Worm (Caenorhabditis elegans): ENCODE measurements around the gene pudl-1.
A peak's percentile ranks its signal among the peaks of the same experiment; 100 is the strongest.

Gene pudl-1

DNA sequence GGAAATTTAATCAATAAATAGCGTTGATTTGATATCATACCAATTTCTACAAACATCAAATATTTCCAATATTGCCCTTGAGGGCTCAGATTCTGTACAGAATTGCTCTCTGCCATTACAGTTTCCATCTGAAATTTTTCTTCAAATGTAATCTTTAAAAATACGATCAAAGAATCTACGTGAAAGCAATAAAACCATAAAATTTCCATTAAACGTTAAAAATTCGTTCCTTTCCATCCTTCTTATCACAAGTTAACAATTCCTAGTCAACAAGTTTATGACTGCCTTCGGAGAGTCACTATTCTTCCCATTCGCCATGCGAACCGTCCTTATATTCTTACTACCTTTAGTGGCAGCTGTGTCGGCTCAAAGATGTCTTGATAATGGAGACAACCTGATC, 2.7 kb downstream of the pudl-1 start, which contains the start of gene clec-82:
TSS of gene clec-82 (plus strand) at position 301 of the 400 bp plus-strand sequence.
- TF ChIP-seq sea-2 (GFP tag; IDR thresholded peaks at IDR 0.05) (no peak), madf-10 (tag; optimal IDR thresholded peaks at IDR 0.05) (no peak), T26A5.8 (tag; optimal IDR thresholded peaks at IDR 0.05) (no peak), attf-5 (GFP tag; optimal IDR thresholded peaks at IDR 0.05) (no peak), rec-8 (tag; optimal IDR thresholded peaks at IDR 0.05) (no peak), ceh-91 (GFP tag; IDR thresholded peaks at IDR 0.05) (no peak), mel-28 (tag; optimal IDR thresholded peaks at IDR 0.05; ENCODE audit: borderline replicate concordance) (no peak), F37B4.10 (GFP tag; IDR thresholded peaks at IDR 0.05) (no peak), nhr-90 (tag; optimal IDR thresholded peaks at IDR 0.05) (no peak), ceh-27 (GFP tag; optimal IDR thresholded peaks at IDR 0.05) (no peak), chd-7 (tag; optimal IDR thresholded peaks at IDR 0.05) (no peak), K12H6.12 (tag; optimal IDR thresholded peaks at IDR 0.05) (no peak)

ce11 chrIV:2838308-2838707, 5.6 kb downstream of the pudl-1 start, which contains the start of gene Y54G2A.7:
TSS of gene Y54G2A.7 (plus strand) at chrIV:2838608.
- TF ChIP-seq dpl-1 (GFP tag; optimal IDR thresholded peaks at IDR 0.05) (no peak), nhr-80 (tag; optimal IDR thresholded peaks at IDR 0.05) (peak; percentile 13)

- TF ChIP-seq K11D2.4 (GFP tag; IDR thresholded peaks at IDR 0.05) (no peak), nhr-80 (tag; optimal IDR thresholded peaks at IDR 0.05) (peak; percentile 62)
Measured at ce11 chrIV:2841260-2841659, 8.6 kb downstream of the pudl-1 start, which contains the start of gene clec-83. TSS of gene clec-83 (minus strand) at chrIV:2841472.

ce11 chrIV:2842162-2842561, 9.5 kb downstream of the pudl-1 start, which contains the start of gene clec-84:
TSS of gene clec-84 (plus strand) at chrIV:2842462.
- TF ChIP-seq somi-1 (GFP tag; optimal IDR thresholded peaks at IDR 0.05) = no peak
- no peak for TF ChIP-seq die-1 (tag; optimal IDR thresholded peaks at IDR 0.05)
- TF ChIP-seq F22D6.2 (tag; optimal IDR thresholded peaks at IDR 0.05) = no peak
- no peak for TF ChIP-seq T26A5.8 (tag; optimal IDR thresholded peaks at IDR 0.05)
- TF ChIP-seq F39B2.1 (GFP tag; IDR thresholded peaks at IDR 0.05) = no peak
- no peak for TF ChIP-seq ceh-58 (GFP tag; IDR thresholded peaks at IDR 0.05)
- TF ChIP-seq ekl-4 (GFP tag; IDR thresholded peaks at IDR 0.05) = no peak
- TF ChIP-seq nfya-1 (tag; optimal IDR thresholded peaks at IDR 0.05; ENCODE audit: borderline replicate concordance, insufficient read depth) = no peak
- TF ChIP-seq B0261.1 (tag; optimal IDR thresholded peaks at IDR 0.05) = no peak
- TF ChIP-seq hlh-26 (GFP tag; conservative IDR thresholded peaks at IDR 0.05) = no peak
- no peak for TF ChIP-seq Y53F4B.3 (GFP tag; IDR thresholded peaks at IDR 0.05)
- no peak for TF ChIP-seq Y67H2A.10 (GFP tag; conservative IDR thresholded peaks at IDR 0.05)
- no peak for TF ChIP-seq efl-1 (GFP tag; optimal IDR thresholded peaks at IDR 0.05)
- TF ChIP-seq unc-62 (GFP tag; optimal IDR thresholded peaks at IDR 0.05) = no peak
- no peak for TF ChIP-seq xnd-1 (tag; optimal IDR thresholded peaks at IDR 0.05)
- TF ChIP-seq B0019.2 (GFP tag; conservative IDR thresholded peaks at IDR 0.05) = no peak
- TF ChIP-seq Y56A3A.18 (GFP tag; IDR thresholded peaks at IDR 0.05) = no peak

ce11 chrIV:2843882-2844281, 11.2 kb downstream of the pudl-1 start, which contains the start of gene Y54G2A.15:
TSS of gene Y54G2A.15 (minus strand) at chrIV:2843982.
- no peak for TF ChIP-seq C17E4.6 (GFP tag; IDR thresholded peaks at IDR 0.05)
- TF ChIP-seq Y53F4B.3 (GFP tag; IDR thresholded peaks at IDR 0.05) = no peak
- TF ChIP-seq madf-10 (tag; optimal IDR thresholded peaks at IDR 0.05) = no peak
- no peak for TF ChIP-seq mcd-1 (GFP tag; IDR thresholded peaks at IDR 0.05)
- no peak for TF ChIP-seq F49E8.2 (tag; optimal IDR thresholded peaks at IDR 0.05; ENCODE audit: insufficient read depth)
